Worm (Caenorhabditis elegans) whole organism, L4 larva: ENCODE results near the gene C50F4.10.

ENCODE experiments used
- F26F4.8 ChIP-seq: fragments of 200-800 bp; sonication (Bioruptor generic); conservative IDR thresholded peaks from 2 replicates; pipeline ENCODE4 v1.3.6; 2022; ENCODE audit warnings: missing genetic modification characterization, missing compliant biosample characterization
- F37D6.2 ChIP-seq: sonication (generic microtip); optimal IDR thresholded peaks from 2 replicates; lab custom pipeline; 2016; ENCODE audit warnings: mild to moderate bottlenecking, missing genetic modification characterization, missing compliant biosample characterization
- F49E8.2 ChIP-seq: sonication (generic microtip); optimal IDR thresholded peaks from 2 replicates; lab custom pipeline; 2016; ENCODE audit warnings: missing compliant biosample characterization, mild to moderate bottlenecking, missing genetic modification characterization, borderline replicate concordance
- R02D3.7 ChIP-seq: fragments of 150-350 bp; sonication (generic microtip); optimal IDR thresholded peaks from 3 replicates; lab custom pipeline; 2014; ENCODE audit warnings: missing biosample characterization, missing genetic modification characterization
- T20F7.1 ChIP-seq: fragments of 200-800 bp; sonication (Bioruptor generic); optimal IDR thresholded peaks from 2 replicates; lab custom pipeline; 2018; ENCODE audit warnings: mild to moderate bottlenecking, missing genetic modification characterization, missing compliant biosample characterization
- T26A8.4 ChIP-seq: fragments of 200-800 bp; sonication (Bioruptor generic); IDR thresholded peaks from 2 replicates; pipeline ENCODE4 v1.3.6; 2022; ENCODE audit warnings: missing genetic modification characterization, missing compliant biosample characterization
- Y48G9A.11 ChIP-seq: fragments of 200-800 bp; sonication (Bioruptor generic); IDR thresholded peaks from 2 replicates; pipeline ENCODE4 v1.3.6; 2022; ENCODE audit warnings: missing genetic modification reagents, missing genetic modification characterization, missing compliant biosample characterization
- Y5F2A.4 ChIP-seq: fragments of 200-800 bp; sonication (Bioruptor generic); optimal IDR thresholded peaks from 2 replicates; lab custom pipeline; 2018; ENCODE audit warnings: mild to moderate bottlenecking, missing genetic modification characterization, missing compliant biosample characterization
- Y75B8A.6 ChIP-seq: fragments of 200-800 bp; sonication (Bioruptor generic); IDR thresholded peaks from 2 replicates; pipeline ENCODE4 v1.3.6; 2022; ENCODE audit warnings: missing genetic modification reagents, missing genetic modification characterization, missing compliant biosample characterization
- ZK337.2 ChIP-seq: fragments of 200-800 bp; sonication (Bioruptor generic); IDR thresholded peaks from 2 replicates; pipeline ENCODE4 v1.3.6; 2022; ENCODE audit warnings: missing genetic modification reagents, missing genetic modification characterization, missing compliant biosample characterization
- aly-2 ChIP-seq: sonication (generic microtip); optimal IDR thresholded peaks from 2 replicates; lab custom pipeline; 2018; ENCODE audit warnings: missing biosample characterization, missing genetic modification characterization
- ama-1 ChIP-seq: fragments of 150-350 bp; optimal IDR thresholded peaks from 2 replicates; lab custom pipeline; 2014; ENCODE audit warnings: inconsistent platforms, mixed read lengths
- attf-4 ChIP-seq: sonication (generic microtip); optimal IDR thresholded peaks from 3 replicates; lab custom pipeline; 2017; ENCODE audit warnings: missing biosample characterization, missing genetic modification characterization
- ceh-32 ChIP-seq: sonication (generic microtip); optimal IDR thresholded peaks from 2 replicates; lab custom pipeline; 2016; ENCODE audit warnings: mild to moderate bottlenecking, missing genetic modification characterization, missing compliant biosample characterization; ENCODE audit not compliant: poor library complexity
- cey-2 ChIP-seq: sonication (generic microtip); optimal IDR thresholded peaks from 3 replicates; lab custom pipeline; 2017; ENCODE audit warnings: missing genetic modification characterization, mild to moderate bottlenecking, missing compliant biosample characterization, antibody characterized with exemption, borderline replicate concordance; ENCODE audit not compliant: insufficient read depth
- ctbp-1 ChIP-seq: fragments of 200-800 bp; sonication (Bioruptor generic); IDR thresholded peaks from 2 replicates; pipeline ENCODE4 v1.3.6; 2022; ENCODE audit warnings: missing genetic modification reagents, missing genetic modification characterization, missing compliant biosample characterization
- daf-12 ChIP-seq: fragments of 150-350 bp; optimal IDR thresholded peaks from 2 replicates; lab custom pipeline; 2014; ENCODE audit warnings: missing biosample characterization, missing genetic modification reagents, missing genetic modification characterization
- dmd-9 ChIP-seq: fragments of 200-800 bp; sonication (Bioruptor generic); IDR thresholded peaks from 2 replicates; pipeline ENCODE4 v1.3.6; 2022; ENCODE audit warnings: missing genetic modification reagents, missing genetic modification characterization, missing compliant biosample characterization
- dpl-1 ChIP-seq: fragments of 150-350 bp; optimal IDR thresholded peaks from 2 replicates; lab custom pipeline; 2014; ENCODE audit warnings: missing biosample characterization, missing genetic modification reagents, missing genetic modification characterization
- egl-43 ChIP-seq: fragments of 200-800 bp; sonication (Bioruptor generic); IDR thresholded peaks from 2 replicates; pipeline ENCODE4 v1.3.6; 2022; ENCODE audit warnings: missing genetic modification reagents, missing genetic modification characterization, missing compliant biosample characterization
- gei-8 ChIP-seq: fragments of 200-800 bp; sonication (Bioruptor generic); optimal IDR thresholded peaks from 2 replicates; lab custom pipeline; 2018; ENCODE audit warnings: mild to moderate bottlenecking, missing genetic modification characterization, missing compliant biosample characterization
- hlh-30 ChIP-seq: sonication (generic microtip); optimal IDR thresholded peaks from 2 replicates; lab custom pipeline; 2017; ENCODE audit warnings: antibody characterized with exemption, mild to moderate bottlenecking, missing genetic modification characterization, missing compliant biosample characterization; ENCODE audit not compliant: insufficient read depth
- jun-1 ChIP-seq: fragments of 150-350 bp; optimal IDR thresholded peaks from 2 replicates; lab custom pipeline; 2014; ENCODE audit warnings: missing biosample characterization, missing genetic modification reagents, missing genetic modification characterization
- lin-13 ChIP-seq: fragments of 150-350 bp; optimal IDR thresholded peaks from 2 replicates; lab custom pipeline; 2014; ENCODE audit warnings: missing biosample characterization, missing genetic modification reagents, missing genetic modification characterization
- lin-15B ChIP-seq: fragments of 150-350 bp; sonication (generic microtip); optimal IDR thresholded peaks from 3 replicates; lab custom pipeline; 2014; ENCODE audit warnings: missing biosample characterization, missing genetic modification characterization
- lin-29 ChIP-seq: fragments of 200-800 bp; sonication (Bioruptor generic); IDR thresholded peaks from 2 replicates; pipeline ENCODE4 v1.3.6; 2022; ENCODE audit warnings: missing genetic modification reagents, missing genetic modification characterization, missing compliant biosample characterization
- lin-39 ChIP-seq: fragments of 150-350 bp; optimal IDR thresholded peaks from 2 replicates; lab custom pipeline; 2014; ENCODE audit warnings: missing biosample characterization, missing genetic modification reagents, missing genetic modification characterization
- lir-3 ChIP-seq: sonication (generic microtip); optimal IDR thresholded peaks from 2 replicates; lab custom pipeline; 2016; ENCODE audit warnings: mild to moderate bottlenecking, missing genetic modification characterization, missing compliant biosample characterization
- madf-5 ChIP-seq, 2 experiments: fragments of 200-800 bp; sonication (Bioruptor generic); IDR thresholded peaks; 2 replicates each; pipeline ENCODE4 v1.3.6; 2022; ENCODE audit warnings: missing compliant biosample characterization in 2 of 2, missing genetic modification characterization in 2 of 2
- madf-9 ChIP-seq: fragments of 200-800 bp; sonication (Bioruptor generic); conservative IDR thresholded peaks from 2 replicates; pipeline ENCODE4 v1.3.6; 2022; ENCODE audit warnings: missing genetic modification reagents, missing genetic modification characterization, missing compliant biosample characterization
- mdl-1 ChIP-seq, 2 experiments: fragments of 150-350 bp in 1 of 2; sonication (generic microtip) in 1 of 2; optimal IDR thresholded peaks; 2 replicates each; lab custom pipeline; 2014 to 2017; ENCODE audit warnings: missing biosample characterization in 2 of 2, missing genetic modification characterization in 2 of 2
- mxl-3 ChIP-seq: fragments of 200-800 bp; sonication (Bioruptor generic); optimal IDR thresholded peaks from 2 replicates; lab custom pipeline; 2018; ENCODE audit warnings: mild to moderate bottlenecking, missing genetic modification characterization, missing compliant biosample characterization
- nhr-10 ChIP-seq: fragments of 150-350 bp; optimal IDR thresholded peaks from 2 replicates; lab custom pipeline; 2014; ENCODE audit warnings: missing biosample characterization, missing genetic modification characterization
- nhr-102 ChIP-seq: sonication (generic microtip); optimal IDR thresholded peaks from 2 replicates; lab custom pipeline; 2016; ENCODE audit warnings: mild to moderate bottlenecking, missing genetic modification characterization, moderate library complexity, missing compliant biosample characterization
- nhr-11 ChIP-seq: fragments of 150-350 bp; optimal IDR thresholded peaks from 2 replicates; lab custom pipeline; 2014; ENCODE audit warnings: missing biosample characterization, missing genetic modification characterization
- nhr-237 ChIP-seq: sonication (generic microtip); optimal IDR thresholded peaks from 2 replicates; lab custom pipeline; 2017; ENCODE audit warnings: missing biosample characterization, missing genetic modification characterization
- nhr-28 ChIP-seq: fragments of 150-350 bp; optimal IDR thresholded peaks from 2 replicates; lab custom pipeline; 2014; ENCODE audit warnings: missing biosample characterization, missing genetic modification characterization
- nhr-41 ChIP-seq: fragments of 200-800 bp; sonication (Bioruptor generic); IDR thresholded peaks from 2 replicates; pipeline ENCODE4 v1.3.6; 2022; ENCODE audit warnings: missing genetic modification reagents, missing genetic modification characterization, missing compliant biosample characterization
- nhr-48 ChIP-seq: sonication (generic microtip); optimal IDR thresholded peaks from 2 replicates; lab custom pipeline; 2016; ENCODE audit warnings: mild to moderate bottlenecking, missing genetic modification characterization, missing compliant biosample characterization
- nhr-76 ChIP-seq: fragments of 150-350 bp; optimal IDR thresholded peaks from 2 replicates; lab custom pipeline; 2014; ENCODE audit warnings: missing biosample characterization, missing genetic modification characterization
- nhr-77 ChIP-seq: fragments of 150-350 bp; optimal IDR thresholded peaks from 2 replicates; lab custom pipeline; 2014; ENCODE audit warnings: missing biosample characterization, missing genetic modification characterization
- php-3 ChIP-seq: fragments of 200-800 bp; sonication (Bioruptor generic); IDR thresholded peaks from 2 replicates; pipeline ENCODE4 v1.3.6; 2022; ENCODE audit warnings: missing genetic modification reagents, missing genetic modification characterization, missing compliant biosample characterization
- spr-1 ChIP-seq: sonication (generic microtip); optimal IDR thresholded peaks from 2 replicates; lab custom pipeline; 2016; ENCODE audit warnings: mild to moderate bottlenecking, missing genetic modification characterization, missing compliant biosample characterization
- unc-130 ChIP-seq: sonication (generic microtip); optimal IDR thresholded peaks from 2 replicates; lab custom pipeline; 2016; ENCODE audit warnings: missing genetic modification reagents, missing genetic modification characterization, missing compliant biosample characterization
- unc-39 ChIP-seq: sonication (generic microtip); optimal IDR thresholded peaks from 2 replicates; lab custom pipeline; 2017; ENCODE audit warnings: missing biosample characterization, missing genetic modification characterization
- unc-62 ChIP-seq, 3 experiments: fragments of 150-350 bp in 1 of 3; sonication (generic microtip); optimal IDR thresholded peaks in 2 of 3; peaks in 1 of 3; 1 replicate in 1 of 3; 2 replicates in 2 of 3; lab custom pipeline; 2014 to 2017; ENCODE audit warnings: missing biosample characterization in 3 of 3, missing genetic modification characterization in 3 of 3, missing genetic modification reagents in 3 of 3, missing genotype in 1 of 3
- vab-7 ChIP-seq: fragments of 200-800 bp; sonication (Bioruptor generic); IDR thresholded peaks from 2 replicates; pipeline ENCODE4 v1.3.6; 2022; ENCODE audit warnings: missing genetic modification reagents, missing genetic modification characterization, missing compliant biosample characterization
- zag-1 ChIP-seq: fragments of 150-350 bp; optimal IDR thresholded peaks from 2 replicates; lab custom pipeline; 2014; ENCODE audit warnings: missing biosample characterization, missing genetic modification characterization
- ztf-7 ChIP-seq: fragments of 150-350 bp; optimal IDR thresholded peaks from 2 replicates; lab custom pipeline; 2014; ENCODE audit warnings: missing biosample characterization, missing genetic modification characterization

C50F4.10 gene

ce11 chrV:9549459-9549858, 18.1 kb upstream of the C50F4.10 start, which contains the start of gene nstp-10 (continued):
- TF ChIP-seq attf-4 (tag; lab: Kevin White, UChicago) (no peak), mdl-1 (tag; optimal IDR thresholded peaks at IDR 0.05; lab: Kevin White, UChicago) (no peak)

ce11 chrV:9546860-9547269, 15.5 kb upstream of the C50F4.10 start, which contains the start of gene his-37:
Gene his-37, plus strand, starts transcription at chrV:9547105.
- peak; percentile 99 for TF ChIP-seq nhr-28 (tag; lab: Kevin White, UChicago)
- TF ChIP-seq spr-1 (tag; lab: Kevin White, UChicago): peak; percentile 96
- peak; percentile 82 for TF ChIP-seq ceh-32
- TF ChIP-seq lin-39 (tag; lab: Kevin White, UChicago): peak; percentile 62
- TF ChIP-seq nhr-76 (tag; lab: Kevin White, UChicago): peak; percentile 85
- TF ChIP-seq vab-7 (GFP tag; lab: Robert Waterston, UW): peak; percentile 92
- TF ChIP-seq dpl-1: peak; percentile 95
- TF ChIP-seq jun-1: peak; percentile 97
- TF ChIP-seq madf-5 (GFP tag; IDR thresholded peaks at IDR 0.05; lab: Robert Waterston, UW): peak in 1 of 2 experiments; percentile 86; a peak in 1 of 4 replicates
- TF ChIP-seq F37D6.2: peak; percentile 97
- peak; percentile 98 for TF ChIP-seq madf-9 (GFP tag; lab: Robert Waterston, UW)
- no peak for TF ChIP-seq lin-15B (tag; lab: Kevin White, UChicago)
- TF ChIP-seq nhr-10: peak; percentile 73
- TF ChIP-seq egl-43 (GFP tag; lab: Robert Waterston, UW): peak; percentile 95
- TF ChIP-seq daf-12: no peak
- TF ChIP-seq ZK337.2: peak; percentile 68; the same call in 1 of the 2 replicates
- peak; percentile 98 for TF ChIP-seq ctbp-1
- TF ChIP-seq unc-39 (tag; lab: Kevin White, UChicago): peak; percentile 52
- TF ChIP-seq F26F4.8 (GFP tag; lab: Robert Waterston, UW): no peak
- TF ChIP-seq nhr-41: peak; percentile 88
- peak; percentile 46 to 100 for TF ChIP-seq unc-62 (GFP tag; optimal IDR thresholded peaks at IDR 0.05 in 1 of 2; lab: Kevin White, UChicago)
- TF ChIP-seq unc-62 (tag; optimal IDR thresholded peaks at IDR 0.05; lab: Kevin White, UChicago): no peak
- peak; percentile 94 for TF ChIP-seq php-3
- TF ChIP-seq F49E8.2 (tag; lab: Kevin White, UChicago): no peak
- TF ChIP-seq nhr-77: peak; percentile 99
- TF ChIP-seq cey-2 (tag; lab: Kevin White, UChicago): peak; percentile 88
- TF ChIP-seq nhr-48: peak; percentile 96
- TF ChIP-seq T26A8.4 (GFP tag; lab: Robert Waterston, UW): peak; percentile 98
- peak; percentile 99 for TF ChIP-seq nhr-102 (tag; lab: Kevin White, UChicago)
- peak; percentile 95 for TF ChIP-seq lin-29 (GFP tag; lab: Robert Waterston, UW)
- TF ChIP-seq Y5F2A.4: peak; percentile 84
- TF ChIP-seq lir-3 (tag; lab: Kevin White, UChicago): peak; percentile 88
- TF ChIP-seq unc-130 (GFP tag; lab: Kevin White, UChicago): no peak
- peak; percentile 96 for TF ChIP-seq T20F7.1
- peak; percentile 98 for TF ChIP-seq lin-13 (GFP tag; lab: Kevin White, UChicago)
- peak; percentile 83 for TF ChIP-seq zag-1 (tag; lab: Kevin White, UChicago)
- peak; percentile 95 for TF ChIP-seq dmd-9 (GFP tag; lab: Robert Waterston, UW)
- TF ChIP-seq nhr-11 (tag; lab: Kevin White, UChicago): peak; percentile 100
- TF ChIP-seq nhr-237 (tag; lab: Kevin White, UChicago): peak; percentile 82
- peak; percentile 95 for TF ChIP-seq ama-1
- TF ChIP-seq Y75B8A.6: peak; percentile 64; the same call in 1 of the 2 replicates
- TF ChIP-seq ztf-7 (tag; lab: Kevin White, UChicago): peak; percentile 90
- no peak for TF ChIP-seq aly-2 (tag; lab: Kevin White, UChicago)
- TF ChIP-seq gei-8: peak; percentile 17
- no peak for TF ChIP-seq R02D3.7
- 0 out of 2 replicates have a peak, but pooled peaks have one; percentile 8 for TF ChIP-seq Y48G9A.11
- peak; percentile 92 for TF ChIP-seq hlh-30 (tag; lab: Kevin White, UChicago)
- TF ChIP-seq mxl-3 (GFP tag; lab: Kevin White, UChicago): peak; percentile 99
